Fruit fly (Drosophila melanogaster): ENCODE results near the gene CG34376.

The CG34376 gene

DNA sequence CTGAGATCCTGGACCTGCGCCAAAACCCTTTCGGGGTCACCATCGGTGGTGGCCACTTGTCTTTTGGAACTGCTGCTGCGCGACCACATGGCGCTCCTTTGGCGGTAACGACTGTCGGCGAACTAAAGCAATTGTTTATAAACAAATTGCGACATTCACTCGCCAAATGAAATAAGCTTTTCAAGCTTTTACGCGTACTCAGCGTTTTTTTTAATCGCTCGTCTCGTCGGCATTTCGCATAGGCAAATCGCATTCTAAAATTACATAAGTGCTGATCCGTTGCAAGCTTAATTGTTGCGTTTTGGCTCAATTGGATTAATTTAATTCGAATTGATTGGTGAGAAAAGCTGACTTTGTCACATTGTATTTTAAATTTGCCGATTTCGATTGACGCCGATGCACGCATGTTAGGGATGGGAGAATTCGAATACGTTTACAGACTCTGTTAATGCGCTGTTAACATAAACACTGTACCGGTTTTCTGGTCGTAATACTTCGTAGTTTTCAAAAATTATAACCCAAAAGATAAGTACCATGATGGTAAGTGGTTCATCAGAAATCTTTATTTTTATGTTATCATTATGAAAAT, 23.2 kb upstream of the CG34376 start, which contains the start of gene pinta (continued):
- TF ChIP-seq trh (GFP tag; optimal IDR thresholded peaks at IDR 0.05) (no peak), MESR4 (GFP tag; optimal IDR thresholded peaks at IDR 0.05) (no peak), slou (GFP tag; optimal IDR thresholded peaks at IDR 0.05) (no peak), CG8924 (tag; optimal IDR thresholded peaks at IDR 0.05) (peak; percentile 39), ro (GFP tag; IDR thresholded peaks at IDR 0.05) (no peak), crol (GFP tag; IDR thresholded peaks at IDR 0.05) (no peak), E2f2 (GFP tag; IDR thresholded peaks at IDR 0.05) (peak; percentile 20), otp (GFP tag; IDR thresholded peaks at IDR 0.05) (0 out of 3 replicates have a peak, but pooled peaks have one; percentile 2), CG9437 (GFP tag; optimal IDR thresholded peaks at IDR 0.05) (peak; percentile 91), HLHmδ (GFP tag; optimal IDR thresholded peaks at IDR 0.05) (no peak), en (GFP tag; optimal IDR thresholded peaks at IDR 0.05) (no peak), tll (GFP tag; optimal IDR thresholded peaks at IDR 0.05) (no peak), CG12299 (tag; optimal IDR thresholded peaks at IDR 0.05) (no peak), Dad (GFP tag; optimal IDR thresholded peaks at IDR 0.05) (no peak), kni (GFP tag; optimal IDR thresholded peaks at IDR 0.05) (no peak), dimm (GFP tag; IDR thresholded peaks at IDR 0.05) (no peak), ewg (GFP tag; optimal IDR thresholded peaks at IDR 0.05) (no peak), vvl (GFP tag; IDR thresholded peaks at IDR 0.05) (no peak), CG8944 (GFP tag; optimal IDR thresholded peaks at IDR 0.05) (no peak), bbx (GFP tag; IDR thresholded peaks at IDR 0.05; ENCODE audit: partially characterized antibody) (no peak), twi (tag; optimal IDR thresholded peaks at IDR 0.05) (no peak), gfzf (GFP tag; optimal IDR thresholded peaks at IDR 0.05) (no peak), CG8089 (GFP tag; optimal IDR thresholded peaks at IDR 0.05) (no peak), nerfin-1 (tag; optimal IDR thresholded peaks at IDR 0.05) (no peak), CG4360 (GFP tag; IDR thresholded peaks at IDR 0.05) (peak; percentile 27; the same call in 1 of the 2 replicates), Blimp-1 (GFP tag; optimal IDR thresholded peaks at IDR 0.05) (no peak), Dek (tag; optimal IDR thresholded peaks at IDR 0.05) (no peak), CG3163 (GFP tag; optimal IDR thresholded peaks at IDR 0.05) (no peak), CG32772 (GFP tag; IDR thresholded peaks at IDR 0.05) (no peak), bcd (GFP tag; optimal IDR thresholded peaks at IDR 0.05) (no peak), Scr (GFP tag; IDR thresholded peaks at IDR 0.05; ENCODE audit: partially characterized antibody) (peak; percentile 31; the same call in 1 of the 2 replicates), Dll (GFP tag; IDR thresholded peaks at IDR 0.05; ENCODE audit: partially characterized antibody) (0 out of 4 replicates have a peak, but pooled peaks have one; percentile 29), CG13287 (GFP tag; IDR thresholded peaks at IDR 0.05; ENCODE audit: partially characterized antibody) (peak; percentile 54), D19B (GFP tag; optimal IDR thresholded peaks at IDR 0.05) (no peak), HLH54F (GFP tag; optimal IDR thresholded peaks at IDR 0.05) (no peak), Tbp (GFP tag; optimal IDR thresholded peaks at IDR 0.05) (no peak), CG11695 (GFP tag; IDR thresholded peaks at IDR 0.05) (no peak), Dip3 (GFP tag; optimal IDR thresholded peaks at IDR 0.05) (no peak), Vsx1 (GFP tag; optimal IDR thresholded peaks at IDR 0.05) (no peak), CG11504 (tag; optimal IDR thresholded peaks at IDR 0.05) (peak; percentile 93), Meics (GFP tag; optimal IDR thresholded peaks at IDR 0.05) (no peak), CG12155 (GFP tag; optimal IDR thresholded peaks at IDR 0.05) (peak; percentile 91), esg (GFP tag; conservative IDR thresholded peaks at IDR 0.05) (no peak), CG6654 (GFP tag; optimal IDR thresholded peaks at IDR 0.05) (no peak), hbn (GFP tag; IDR thresholded peaks at IDR 0.05; ENCODE audit: partially characterized antibody) (0 out of 2 replicates have a peak, but pooled peaks have one; percentile 13), CG2129 (GFP tag; IDR thresholded peaks at IDR 0.05; ENCODE audit: partially characterized antibody) (no peak), Elba2 (GFP tag; optimal IDR thresholded peaks at IDR 0.05) (no peak), cg (GFP tag; optimal IDR thresholded peaks at IDR 0.05) (no peak), Sry-δ (GFP tag; optimal IDR thresholded peaks at IDR 0.05) (peak; percentile 59)
